Worm (Caenorhabditis elegans) whole organism, midembryonic: ENCODE measurements around the gene C28D4.4.

ENCODE experiments used
- T22C8.4 ChIP-seq: fragments of 200-800 bp; sonication (Bioruptor generic); IDR thresholded peaks from 2 replicates; pipeline ENCODE4 v1.3.6; 2022; ENCODE audit warnings: missing genetic modification characterization, missing compliant biosample characterization
- cog-1 ChIP-seq: sonication (generic microtip); optimal IDR thresholded peaks from 2 replicates; lab custom pipeline; 2016; ENCODE audit warnings: missing genetic modification characterization, missing compliant biosample characterization
- flt-1 ChIP-seq: fragments of 200-800 bp; sonication (Bioruptor generic); IDR thresholded peaks from 2 replicates; pipeline ENCODE4 v1.3.6; 2022; ENCODE audit warnings: missing genetic modification characterization, missing compliant biosample characterization
- klf-2 ChIP-seq: fragments of 200-800 bp; sonication (Bioruptor generic); conservative IDR thresholded peaks from 2 replicates; pipeline ENCODE4 v1.3.6; 2022; ENCODE audit warnings: missing genetic modification reagents, missing genetic modification characterization, missing compliant biosample characterization
- med-1 ChIP-seq: sonication (generic microtip); optimal IDR thresholded peaks from 2 replicates; lab custom pipeline; 2017; ENCODE audit warnings: missing genetic modification characterization, mild to moderate bottlenecking, missing compliant biosample characterization, antibody characterized with exemption, missing genetic modification reagents; ENCODE audit not compliant: insufficient read depth
- ref-1 ChIP-seq: fragments of 200-800 bp; sonication (Bioruptor generic); conservative IDR thresholded peaks from 2 replicates; pipeline ENCODE4 v1.3.6; 2022; ENCODE audit warnings: missing genetic modification reagents, missing genetic modification characterization, missing compliant biosample characterization
- tab-1 ChIP-seq: fragments of 200-800 bp; sonication (Bioruptor generic); IDR thresholded peaks from 2 replicates; pipeline ENCODE4 v1.3.6; 2022; ENCODE audit warnings: missing genetic modification characterization, missing compliant biosample characterization
- ztf-23 ChIP-seq: fragments of 200-800 bp; sonication (Bioruptor generic); IDR thresholded peaks from 2 replicates; pipeline ENCODE4 v1.3.6; 2022; ENCODE audit warnings: missing genetic modification reagents, missing genetic modification characterization, missing compliant biosample characterization
- ztf-29 ChIP-seq: fragments of 200-800 bp; sonication (Bioruptor generic); IDR thresholded peaks from 2 replicates; pipeline ENCODE4 v1.3.6; 2022; ENCODE audit warnings: missing genetic modification reagents, missing genetic modification characterization, missing compliant biosample characterization

Gene C28D4.4

ce11 chrIV:9727217-9727616 lies 17.6 kb downstream of the C28D4.4 start:
- TF ChIP-seq ref-1 (GFP tag; lab: Robert Waterston, UW) (no peak), med-1 (no peak), cog-1 (tag; lab: Kevin White, UChicago) (no peak), flt-1 (no peak), klf-2 (GFP tag; lab: Robert Waterston, UW) (no peak), ztf-29 (GFP tag; lab: Robert Waterston, UW) (no peak), tab-1 (no peak), ztf-23 (GFP tag; lab: Robert Waterston, UW) (no peak), T22C8.4 (GFP tag; lab: Robert Waterston, UW) (no peak)

ce11 chrIV:9725468-9725985 lies 19.3 kb downstream of the C28D4.4 start:
- TF ChIP-seq flt-1 (no peak), med-1 (no peak), klf-2 (GFP tag; lab: Robert Waterston, UW) (no peak), ztf-29 (GFP tag; lab: Robert Waterston, UW) (no peak), T22C8.4 (GFP tag; lab: Robert Waterston, UW) (no peak), cog-1 (tag; lab: Kevin White, UChicago) (no peak), tab-1 (no peak), ztf-23 (GFP tag; lab: Robert Waterston, UW) (no peak), ref-1 (GFP tag; lab: Robert Waterston, UW) (no peak)

- no peak for TF ChIP-seq tab-1
Observed at ce11 chrIV:9724948-9725347, 19.9 kb downstream of the C28D4.4 start, which contains the start of the genes nhr-138 and C28D4.18. Gene nhr-138 (plus strand): TSS chrIV:9725251. Gene C28D4.18 (plus strand): TSS chrIV:9725280.

ce11 chrIV:9723185-9723584 lies 21.6 kb downstream of the C28D4.4 start:
- TF ChIP-seq ztf-29 (GFP tag; lab: Robert Waterston, UW): no peak
- no peak for TF ChIP-seq klf-2 (GFP tag; lab: Robert Waterston, UW)
- no peak for TF ChIP-seq ref-1 (GFP tag; lab: Robert Waterston, UW)
- no peak for TF ChIP-seq cog-1 (tag; lab: Kevin White, UChicago)
- TF ChIP-seq flt-1: no peak
- no peak for TF ChIP-seq tab-1
- no peak for TF ChIP-seq T22C8.4 (GFP tag; lab: Robert Waterston, UW)
- no peak for TF ChIP-seq med-1
- no peak for TF ChIP-seq ztf-23 (GFP tag; lab: Robert Waterston, UW)

ce11 chrIV:9718396-9718795 lies 26.4 kb downstream of the C28D4.4 start:
- TF ChIP-seq T22C8.4 (GFP tag; lab: Robert Waterston, UW): no peak
- TF ChIP-seq ref-1 (GFP tag; lab: Robert Waterston, UW): no peak
- no peak for TF ChIP-seq med-1
- TF ChIP-seq cog-1 (tag; lab: Kevin White, UChicago): peak; percentile 9

ce11 chrIV:9717844-9718243 lies 27.0 kb downstream of the C28D4.4 start:
- TF ChIP-seq cog-1 (tag; lab: Kevin White, UChicago): no peak
- TF ChIP-seq med-1: no peak
- no peak for TF ChIP-seq tab-1
- TF ChIP-seq ztf-23 (GFP tag; lab: Robert Waterston, UW): no peak
- TF ChIP-seq klf-2 (GFP tag; lab: Robert Waterston, UW): no peak
- TF ChIP-seq T22C8.4 (GFP tag; lab: Robert Waterston, UW): no peak
- no peak for TF ChIP-seq ztf-29 (GFP tag; lab: Robert Waterston, UW)
- TF ChIP-seq flt-1: no peak
- no peak for TF ChIP-seq ref-1 (GFP tag; lab: Robert Waterston, UW)

- TF ChIP-seq ref-1 (GFP tag; lab: Robert Waterston, UW) (no peak), T22C8.4 (GFP tag; lab: Robert Waterston, UW) (no peak), tab-1 (no peak), ztf-23 (GFP tag; lab: Robert Waterston, UW) (no peak)
Observed at ce11 chrIV:9716490-9716889, 28.3 kb downstream of the C28D4.4 start.

- TF ChIP-seq klf-2 (GFP tag; lab: Robert Waterston, UW) (no peak), cog-1 (tag; lab: Kevin White, UChicago) (no peak), ztf-29 (GFP tag; lab: Robert Waterston, UW) (no peak), med-1 (no peak), flt-1 (no peak), T22C8.4 (GFP tag; lab: Robert Waterston, UW) (no peak), tab-1 (no peak), ztf-23 (GFP tag; lab: Robert Waterston, UW) (no peak), ref-1 (GFP tag; lab: Robert Waterston, UW) (no peak)
Observed at ce11 chrIV:9714264-9714663, 30.5 kb downstream of the C28D4.4 start.

ce11 chrIV:9712782-9713181 lies 32.0 kb downstream of the C28D4.4 start, which contains the start of gene K01H12.4:
Gene K01H12.4 (plus strand): TSS chrIV:9713082.
- no peak for TF ChIP-seq cog-1 (tag; lab: Kevin White, UChicago)
- TF ChIP-seq ztf-23 (GFP tag; lab: Robert Waterston, UW): no peak
- no peak for TF ChIP-seq flt-1
- no peak for TF ChIP-seq med-1
- no peak for TF ChIP-seq ztf-29 (GFP tag; lab: Robert Waterston, UW)
- TF ChIP-seq klf-2 (GFP tag; lab: Robert Waterston, UW): no peak
- TF ChIP-seq tab-1: no peak
- TF ChIP-seq T22C8.4 (GFP tag; lab: Robert Waterston, UW): no peak
- TF ChIP-seq ref-1 (GFP tag; lab: Robert Waterston, UW): no peak

ce11 chrIV:9709887-9710286 lies 34.9 kb downstream of the C28D4.4 start, which contains the start of gene nhr-38:
Gene nhr-38 (plus strand): TSS chrIV:9710187.
- TF ChIP-seq ref-1 (GFP tag; lab: Robert Waterston, UW): no peak
- TF ChIP-seq tab-1: no peak
- no peak for TF ChIP-seq ztf-23 (GFP tag; lab: Robert Waterston, UW)
- no peak for TF ChIP-seq T22C8.4 (GFP tag; lab: Robert Waterston, UW)
- no peak for TF ChIP-seq cog-1 (tag; lab: Kevin White, UChicago)
- no peak for TF ChIP-seq flt-1
- no peak for TF ChIP-seq ztf-29 (GFP tag; lab: Robert Waterston, UW)
- no peak for TF ChIP-seq med-1
- TF ChIP-seq klf-2 (GFP tag; lab: Robert Waterston, UW): no peak
